Worm (Caenorhabditis elegans) whole organism, L4 larva: ENCODE results near the gene Y57E12AL.6.

Experiments
- D1046.2 ChIP-seq: fragments of 200-800 bp; sonication (Bioruptor generic); IDR thresholded peaks from 2 replicates; pipeline ENCODE4 v1.3.6; 2022; ENCODE audit warnings: missing genetic modification characterization, missing compliant biosample characterization
- F10B5.3 ChIP-seq: sonication (generic microtip); optimal IDR thresholded peaks from 2 replicates; lab custom pipeline; 2016; ENCODE audit warnings: mild to moderate bottlenecking, missing genetic modification characterization, missing compliant biosample characterization
- F26F4.8 ChIP-seq: fragments of 200-800 bp; sonication (Bioruptor generic); conservative IDR thresholded peaks from 2 replicates; pipeline ENCODE4 v1.3.6; 2022; ENCODE audit warnings: missing genetic modification characterization, missing compliant biosample characterization
- F37D6.2 ChIP-seq: sonication (generic microtip); optimal IDR thresholded peaks from 2 replicates; lab custom pipeline; 2016; ENCODE audit warnings: mild to moderate bottlenecking, missing genetic modification characterization, missing compliant biosample characterization
- F49E8.2 ChIP-seq: sonication (generic microtip); optimal IDR thresholded peaks from 2 replicates; lab custom pipeline; 2016; ENCODE audit warnings: missing compliant biosample characterization, mild to moderate bottlenecking, missing genetic modification characterization, borderline replicate concordance
- T26A8.4 ChIP-seq: fragments of 200-800 bp; sonication (Bioruptor generic); IDR thresholded peaks from 2 replicates; pipeline ENCODE4 v1.3.6; 2022; ENCODE audit warnings: missing genetic modification characterization, missing compliant biosample characterization
- Y5F2A.4 ChIP-seq: fragments of 200-800 bp; sonication (Bioruptor generic); optimal IDR thresholded peaks from 2 replicates; lab custom pipeline; 2018; ENCODE audit warnings: mild to moderate bottlenecking, missing genetic modification characterization, missing compliant biosample characterization
- Y75B8A.6 ChIP-seq: fragments of 200-800 bp; sonication (Bioruptor generic); IDR thresholded peaks from 2 replicates; pipeline ENCODE4 v1.3.6; 2022; ENCODE audit warnings: missing genetic modification reagents, missing genetic modification characterization, missing compliant biosample characterization
- aly-2 ChIP-seq: sonication (generic microtip); optimal IDR thresholded peaks from 2 replicates; lab custom pipeline; 2018; ENCODE audit warnings: missing biosample characterization, missing genetic modification characterization
- ama-1 ChIP-seq: fragments of 150-350 bp; optimal IDR thresholded peaks from 2 replicates; lab custom pipeline; 2014; ENCODE audit warnings: inconsistent platforms, mixed read lengths
- ceh-32 ChIP-seq: sonication (generic microtip); optimal IDR thresholded peaks from 2 replicates; lab custom pipeline; 2016; ENCODE audit warnings: mild to moderate bottlenecking, missing genetic modification characterization, missing compliant biosample characterization; ENCODE audit not compliant: poor library complexity
- ceh-62 ChIP-seq: sonication (generic microtip); optimal IDR thresholded peaks from 2 replicates; lab custom pipeline; 2017; ENCODE audit warnings: missing biosample characterization, missing genetic modification characterization
- ces-1 ChIP-seq: fragments of 150-350 bp; sonication (generic microtip); optimal IDR thresholded peaks from 4 replicates; lab custom pipeline; 2014; ENCODE audit warnings: missing biosample characterization, missing genetic modification reagents, missing genetic modification characterization
- daf-12 ChIP-seq: fragments of 150-350 bp; optimal IDR thresholded peaks from 2 replicates; lab custom pipeline; 2014; ENCODE audit warnings: missing biosample characterization, missing genetic modification reagents, missing genetic modification characterization
- daf-16 ChIP-seq, 3 experiments: sonication (generic microtip); optimal IDR thresholded peaks; 2 replicates each; lab custom pipeline; 2016 to 2017; ENCODE audit warnings: missing genetic modification characterization in 3 of 3, missing genetic modification reagents in 3 of 3, mild to moderate bottlenecking in 2 of 3, missing compliant biosample characterization in 2 of 3, missing biosample characterization in 1 of 3, moderate library complexity in 1 of 3
- daf-19 ChIP-seq: fragments of 200-800 bp; sonication (Bioruptor generic); conservative IDR thresholded peaks from 2 replicates; pipeline ENCODE4 v1.3.6; 2022; ENCODE audit warnings: missing genetic modification characterization, missing compliant biosample characterization
- dmd-8 ChIP-seq: fragments of 200-800 bp; sonication (Bioruptor generic); IDR thresholded peaks from 2 replicates; pipeline ENCODE4 v1.3.6; 2022; ENCODE audit warnings: missing genetic modification characterization, missing compliant biosample characterization
- dpl-1 ChIP-seq: fragments of 150-350 bp; optimal IDR thresholded peaks from 2 replicates; lab custom pipeline; 2014; ENCODE audit warnings: missing biosample characterization, missing genetic modification reagents, missing genetic modification characterization
- egl-27 ChIP-seq: sonication (generic microtip); optimal IDR thresholded peaks from 3 replicates; lab custom pipeline; 2017; ENCODE audit warnings: missing biosample characterization, missing genetic modification reagents, missing genetic modification characterization
- fkh-10 ChIP-seq: fragments of 150-350 bp; optimal IDR thresholded peaks from 2 replicates; lab custom pipeline; 2014; ENCODE audit warnings: missing biosample characterization, missing genetic modification reagents, missing genetic modification characterization
- hif-1 ChIP-seq, 2 experiments: sonication (generic microtip); optimal IDR thresholded peaks; 2 replicates each; lab custom pipeline; 2016 to 2017; ENCODE audit warnings: missing compliant biosample characterization in 2 of 2, missing genetic modification characterization in 2 of 2, missing genetic modification reagents in 2 of 2, missing genotype in 2 of 2, mild to moderate bottlenecking in 1 of 2
- hlh-11 ChIP-seq: fragments of 200-800 bp; sonication (Bioruptor generic); optimal IDR thresholded peaks from 2 replicates; lab custom pipeline; 2018; ENCODE audit warnings: mild to moderate bottlenecking, missing genetic modification characterization, missing compliant biosample characterization
- jun-1 ChIP-seq: fragments of 150-350 bp; optimal IDR thresholded peaks from 2 replicates; lab custom pipeline; 2014; ENCODE audit warnings: missing biosample characterization, missing genetic modification reagents, missing genetic modification characterization
- lin-1 ChIP-seq: fragments of 200-800 bp; sonication (Bioruptor generic); IDR thresholded peaks from 2 replicates; pipeline ENCODE4 v1.3.6; 2022; ENCODE audit warnings: missing genetic modification reagents, missing genetic modification characterization, missing compliant biosample characterization
- lin-29 ChIP-seq: fragments of 200-800 bp; sonication (Bioruptor generic); IDR thresholded peaks from 2 replicates; pipeline ENCODE4 v1.3.6; 2022; ENCODE audit warnings: missing genetic modification reagents, missing genetic modification characterization, missing compliant biosample characterization
- lin-38 ChIP-seq: fragments of 200-800 bp; sonication (Bioruptor generic); IDR thresholded peaks from 2 replicates; pipeline ENCODE4 v1.3.6; 2022; ENCODE audit warnings: missing genetic modification reagents, missing genetic modification characterization, missing compliant biosample characterization
- lin-39 ChIP-seq: fragments of 150-350 bp; optimal IDR thresholded peaks from 2 replicates; lab custom pipeline; 2014; ENCODE audit warnings: missing biosample characterization, missing genetic modification reagents, missing genetic modification characterization
- lir-3 ChIP-seq: sonication (generic microtip); optimal IDR thresholded peaks from 2 replicates; lab custom pipeline; 2016; ENCODE audit warnings: mild to moderate bottlenecking, missing genetic modification characterization, missing compliant biosample characterization
- mdl-1 ChIP-seq, 2 experiments: fragments of 150-350 bp in 1 of 2; sonication (generic microtip) in 1 of 2; optimal IDR thresholded peaks; 2 replicates each; lab custom pipeline; 2014 to 2017; ENCODE audit warnings: missing biosample characterization in 2 of 2, missing genetic modification characterization in 2 of 2
- mdt-29 ChIP-seq: fragments of 200-800 bp; sonication (Bioruptor generic); IDR thresholded peaks from 2 replicates; pipeline ENCODE4 v1.3.6; 2022; ENCODE audit warnings: missing genetic modification reagents, missing genetic modification characterization, missing compliant biosample characterization
- mep-1 ChIP-seq: fragments of 150-350 bp; sonication (generic microtip); optimal IDR thresholded peaks from 3 replicates; lab custom pipeline; 2014; ENCODE audit warnings: missing biosample characterization, missing genetic modification characterization
- mes-2 ChIP-seq: sonication (generic microtip); optimal IDR thresholded peaks from 2 replicates; lab custom pipeline; 2016; ENCODE audit warnings: missing genotype, mild to moderate bottlenecking, missing genetic modification characterization, missing compliant biosample characterization; ENCODE audit not compliant: poor library complexity, severe bottlenecking
- nhr-10 ChIP-seq: fragments of 150-350 bp; optimal IDR thresholded peaks from 2 replicates; lab custom pipeline; 2014; ENCODE audit warnings: missing biosample characterization, missing genetic modification characterization
- nhr-11 ChIP-seq: fragments of 150-350 bp; optimal IDR thresholded peaks from 2 replicates; lab custom pipeline; 2014; ENCODE audit warnings: missing biosample characterization, missing genetic modification characterization
- nhr-237 ChIP-seq: sonication (generic microtip); optimal IDR thresholded peaks from 2 replicates; lab custom pipeline; 2017; ENCODE audit warnings: missing biosample characterization, missing genetic modification characterization
- nhr-25 ChIP-seq: sonication (generic microtip); optimal IDR thresholded peaks from 2 replicates; lab custom pipeline; 2017; ENCODE audit warnings: missing genetic modification characterization, mild to moderate bottlenecking, missing compliant biosample characterization, antibody characterized with exemption, moderate library complexity, borderline replicate concordance; ENCODE audit not compliant: insufficient read depth
- nhr-48 ChIP-seq: sonication (generic microtip); optimal IDR thresholded peaks from 2 replicates; lab custom pipeline; 2016; ENCODE audit warnings: mild to moderate bottlenecking, missing genetic modification characterization, missing compliant biosample characterization
- nhr-6 ChIP-seq: fragments of 150-350 bp; optimal IDR thresholded peaks from 2 replicates; lab custom pipeline; 2014; ENCODE audit warnings: missing biosample characterization, missing genetic modification characterization
- nhr-77 ChIP-seq: fragments of 150-350 bp; optimal IDR thresholded peaks from 2 replicates; lab custom pipeline; 2014; ENCODE audit warnings: missing biosample characterization, missing genetic modification characterization
- pqm-1 ChIP-seq: sonication (generic microtip); optimal IDR thresholded peaks from 2 replicates; lab custom pipeline; 2017; ENCODE audit warnings: missing biosample characterization, missing genetic modification characterization
- rbr-2 ChIP-seq: sonication (generic microtip); optimal IDR thresholded peaks from 2 replicates; lab custom pipeline; 2016; ENCODE audit warnings: missing genotype, missing genetic modification characterization, missing compliant biosample characterization
- set-16 ChIP-seq: fragments of 200-800 bp; sonication (Bioruptor generic); IDR thresholded peaks from 2 replicates; pipeline ENCODE4 v1.3.6; 2022; ENCODE audit warnings: missing genetic modification reagents, missing genetic modification characterization, missing compliant biosample characterization
- spr-1 ChIP-seq: sonication (generic microtip); optimal IDR thresholded peaks from 2 replicates; lab custom pipeline; 2016; ENCODE audit warnings: mild to moderate bottlenecking, missing genetic modification characterization, missing compliant biosample characterization
- spr-3 ChIP-seq: fragments of 200-800 bp; sonication (Bioruptor generic); optimal IDR thresholded peaks from 2 replicates; lab custom pipeline; 2018; ENCODE audit warnings: mild to moderate bottlenecking, missing genetic modification characterization, missing compliant biosample characterization
- tra-1 ChIP-seq: fragments of 200-800 bp; sonication (Bioruptor generic); IDR thresholded peaks from 2 replicates; pipeline ENCODE4 v1.3.6; 2022; ENCODE audit warnings: missing genetic modification reagents, missing genetic modification characterization, missing compliant biosample characterization
- unc-130 ChIP-seq: sonication (generic microtip); optimal IDR thresholded peaks from 2 replicates; lab custom pipeline; 2016; ENCODE audit warnings: missing genetic modification reagents, missing genetic modification characterization, missing compliant biosample characterization
- unc-39 ChIP-seq: sonication (generic microtip); optimal IDR thresholded peaks from 2 replicates; lab custom pipeline; 2017; ENCODE audit warnings: missing biosample characterization, missing genetic modification characterization
- unc-62 ChIP-seq, 3 experiments: fragments of 150-350 bp in 1 of 3; sonication (generic microtip); optimal IDR thresholded peaks in 2 of 3; peaks in 1 of 3; 1 replicate in 1 of 3; 2 replicates in 2 of 3; lab custom pipeline; 2014 to 2017; ENCODE audit warnings: missing biosample characterization in 3 of 3, missing genetic modification characterization in 3 of 3, missing genetic modification reagents in 3 of 3, missing genotype in 1 of 3
- vab-7 ChIP-seq: fragments of 200-800 bp; sonication (Bioruptor generic); IDR thresholded peaks from 2 replicates; pipeline ENCODE4 v1.3.6; 2022; ENCODE audit warnings: missing genetic modification reagents, missing genetic modification characterization, missing compliant biosample characterization
- zip-11 ChIP-seq: fragments of 200-800 bp; sonication (Bioruptor generic); IDR thresholded peaks from 2 replicates; pipeline ENCODE4 v1.3.6; 2022; ENCODE audit warnings: missing genetic modification characterization, missing compliant biosample characterization
- zip-2 ChIP-seq: fragments of 150-350 bp; optimal IDR thresholded peaks from 2 replicates; lab custom pipeline; 2014; ENCODE audit warnings: missing biosample characterization, missing genetic modification characterization

Y57E12AL.6 gene

DNA sequence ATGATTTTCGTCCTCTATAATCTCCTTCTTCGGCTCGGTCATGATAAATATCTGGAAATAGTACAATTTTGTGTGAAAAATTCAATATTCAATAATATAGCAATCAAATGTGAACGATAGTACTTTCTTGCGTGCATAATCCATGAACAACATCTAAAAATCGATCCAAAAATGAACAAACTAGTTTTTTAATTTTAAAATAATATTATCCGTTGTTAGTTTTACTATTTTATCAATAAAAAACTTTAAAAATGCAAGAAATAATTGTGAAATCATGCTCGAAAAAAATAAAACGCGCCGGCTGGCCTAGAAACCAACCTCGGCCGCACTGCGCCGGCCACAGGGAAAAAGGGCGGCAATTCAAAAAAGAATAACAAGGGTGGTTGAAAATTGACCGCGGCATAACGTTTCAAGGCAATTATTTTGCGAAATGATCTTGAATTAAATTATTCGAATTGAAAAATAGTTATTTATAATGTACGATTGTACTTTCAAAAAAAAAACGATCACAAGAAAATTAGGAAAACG, 24.4 kb upstream of the Y57E12AL.6 start, which contains the start of gene mys-1:
TSS of gene mys-1 (minus strand) at position 51 of the 528 bp plus-strand sequence.
- TF ChIP-seq ceh-62, result no peak
- TF ChIP-seq fkh-10 (GFP tag; lab: Kevin White, UChicago), result no peak
- TF ChIP-seq pqm-1 (tag; lab: Kevin White, UChicago), result no peak
- no peak for TF ChIP-seq lin-29 (GFP tag; lab: Robert Waterston, UW)
- no peak for TF ChIP-seq nhr-10 (tag; lab: Kevin White, UChicago)
- TF ChIP-seq mdt-29 (GFP tag; lab: Robert Waterston, UW), result no peak
- no peak for TF ChIP-seq D1046.2
- no peak for TF ChIP-seq ces-1
- no peak for TF ChIP-seq F26F4.8 (GFP tag; lab: Robert Waterston, UW)
- TF ChIP-seq F37D6.2 (tag; lab: Kevin White, UChicago), result no peak
- TF ChIP-seq zip-2, result no peak
- TF ChIP-seq nhr-6, result no peak
- TF ChIP-seq nhr-25, result no peak
- TF ChIP-seq zip-11, result no peak
- TF ChIP-seq nhr-237, result no peak
- no peak for TF ChIP-seq set-16
- TF ChIP-seq spr-1 (tag; lab: Kevin White, UChicago), result no peak
- no peak for TF ChIP-seq egl-27 (tag; lab: Kevin White, UChicago)
- TF ChIP-seq F49E8.2, result no peak
- no peak for TF ChIP-seq mdl-1 (tag; optimal IDR thresholded peaks at IDR 0.05; lab: Kevin White, UChicago)
- no peak for TF ChIP-seq Y5F2A.4 (GFP tag; lab: Kevin White, UChicago)
- no peak for TF ChIP-seq unc-39 (tag; lab: Kevin White, UChicago)
- no peak for TF ChIP-seq jun-1 (tag; lab: Kevin White, UChicago)
- no peak for TF ChIP-seq daf-12 (tag; lab: Kevin White, UChicago)
- TF ChIP-seq lin-38 (GFP tag; lab: Robert Waterston, UW), result peak; percentile 46
- TF ChIP-seq T26A8.4 (GFP tag; lab: Robert Waterston, UW), result no peak
- no peak for TF ChIP-seq lin-39 (tag; lab: Kevin White, UChicago)
- no peak for TF ChIP-seq daf-19 (GFP tag; lab: Robert Waterston, UW)
- TF ChIP-seq tra-1 (GFP tag; lab: Robert Waterston, UW), result no peak
- TF ChIP-seq rbr-2, result peak; percentile 30
- peak; percentile 18 for TF ChIP-seq mep-1 (tag; lab: Kevin White, UChicago)
- TF ChIP-seq ceh-32, result no peak
- TF ChIP-seq nhr-77 (tag; lab: Kevin White, UChicago), result no peak
- TF ChIP-seq ama-1, result no peak
- peak; percentile 76 for TF ChIP-seq unc-130 (GFP tag; lab: Kevin White, UChicago)
- no peak for TF ChIP-seq aly-2 (tag; lab: Kevin White, UChicago)
- TF ChIP-seq dmd-8, result no peak
- TF ChIP-seq mes-2 (tag; lab: Kevin White, UChicago), result peak; percentile 98
- TF ChIP-seq nhr-11 (tag; lab: Kevin White, UChicago), result no peak
- TF ChIP-seq spr-3 (GFP tag; lab: Kevin White, UChicago), result no peak
- TF ChIP-seq hif-1 (tag; optimal IDR thresholded peaks at IDR 0.05; lab: Kevin White, UChicago), result peak in 1 of 2 experiments; percentile 69
- no peak for TF ChIP-seq lin-1
- no peak for TF ChIP-seq hlh-11 (tag; lab: Kevin White, UChicago)
- no peak for TF ChIP-seq vab-7
- TF ChIP-seq dpl-1 (GFP tag; lab: Kevin White, UChicago), result peak; percentile 93
- no peak for TF ChIP-seq Y75B8A.6
- TF ChIP-seq nhr-48 (tag; lab: Kevin White, UChicago), result no peak
- TF ChIP-seq unc-62 (GFP tag; optimal IDR thresholded peaks at IDR 0.05 in 1 of 2; lab: Kevin White, UChicago), result no peak
- no peak for TF ChIP-seq unc-62 (tag; optimal IDR thresholded peaks at IDR 0.05; lab: Kevin White, UChicago)
- TF ChIP-seq F10B5.3 (tag; lab: Kevin White, UChicago), result no peak
- no peak for TF ChIP-seq lir-3 (tag; lab: Kevin White, UChicago)
- TF ChIP-seq daf-16 (GFP tag; optimal IDR thresholded peaks at IDR 0.05; lab: Kevin White, UChicago), result no peak
- TF ChIP-seq daf-16 (tag; optimal IDR thresholded peaks at IDR 0.05; lab: Kevin White, UChicago), result peak; percentile 10
